Worm (Caenorhabditis elegans) whole organism, L4 larva: ENCODE measurements around the gene Y54E2A.4.

Source experiments
- F10B5.3 ChIP-seq: sonication (generic microtip); optimal IDR thresholded peaks from 2 replicates; lab custom pipeline; 2016; ENCODE audit warnings: mild to moderate bottlenecking, missing genetic modification characterization, missing compliant biosample characterization
- F37D6.2 ChIP-seq: sonication (generic microtip); optimal IDR thresholded peaks from 2 replicates; lab custom pipeline; 2016; ENCODE audit warnings: mild to moderate bottlenecking, missing genetic modification characterization, missing compliant biosample characterization
- R02D3.7 ChIP-seq: fragments of 150-350 bp; sonication (generic microtip); optimal IDR thresholded peaks from 3 replicates; lab custom pipeline; 2014; ENCODE audit warnings: missing biosample characterization, missing genetic modification characterization
- aha-1 ChIP-seq: fragments of 150-350 bp; peaks from one replicate; lab custom pipeline; 2014; ENCODE audit warnings: missing biosample characterization, missing genetic modification characterization
- arid-1 ChIP-seq: fragments of 200-800 bp; sonication (Bioruptor generic); conservative IDR thresholded peaks from 2 replicates; pipeline ENCODE4 v1.3.6; 2022; ENCODE audit warnings: missing genetic modification reagents, missing genetic modification characterization, missing compliant biosample characterization
- ceh-44 ChIP-seq: fragments of 200-800 bp; sonication (Bioruptor generic); IDR thresholded peaks from 2 replicates; pipeline ENCODE4 v1.3.6; 2022; ENCODE audit warnings: missing genetic modification reagents, missing genetic modification characterization, missing compliant biosample characterization
- ceh-62 ChIP-seq: sonication (generic microtip); optimal IDR thresholded peaks from 2 replicates; lab custom pipeline; 2017; ENCODE audit warnings: missing biosample characterization, missing genetic modification characterization
- ces-1 ChIP-seq: fragments of 150-350 bp; sonication (generic microtip); optimal IDR thresholded peaks from 4 replicates; lab custom pipeline; 2014; ENCODE audit warnings: missing biosample characterization, missing genetic modification reagents, missing genetic modification characterization
- cey-2 ChIP-seq: sonication (generic microtip); optimal IDR thresholded peaks from 3 replicates; lab custom pipeline; 2017; ENCODE audit warnings: missing genetic modification characterization, mild to moderate bottlenecking, missing compliant biosample characterization, antibody characterized with exemption, borderline replicate concordance; ENCODE audit not compliant: insufficient read depth
- daf-16 ChIP-seq, 3 experiments: sonication (generic microtip); optimal IDR thresholded peaks; 2 replicates each; lab custom pipeline; 2016 to 2017; ENCODE audit warnings: missing genetic modification characterization in 3 of 3, missing genetic modification reagents in 3 of 3, mild to moderate bottlenecking in 2 of 3, missing compliant biosample characterization in 2 of 3, missing biosample characterization in 1 of 3, moderate library complexity in 1 of 3
- daf-19 ChIP-seq: fragments of 200-800 bp; sonication (Bioruptor generic); conservative IDR thresholded peaks from 2 replicates; pipeline ENCODE4 v1.3.6; 2022; ENCODE audit warnings: missing genetic modification characterization, missing compliant biosample characterization
- dmd-6 ChIP-seq: fragments of 200-800 bp; sonication (Bioruptor generic); IDR thresholded peaks from 2 replicates; pipeline ENCODE4 v1.3.6; 2022; ENCODE audit warnings: missing genetic modification reagents, missing genetic modification characterization, missing compliant biosample characterization
- dpl-1 ChIP-seq: fragments of 150-350 bp; optimal IDR thresholded peaks from 2 replicates; lab custom pipeline; 2014; ENCODE audit warnings: missing biosample characterization, missing genetic modification reagents, missing genetic modification characterization
- dve-1 ChIP-seq: sonication (generic microtip); optimal IDR thresholded peaks from 2 replicates; lab custom pipeline; 2017; ENCODE audit warnings: antibody characterized with exemption, mild to moderate bottlenecking, missing genetic modification characterization, missing compliant biosample characterization; ENCODE audit not compliant: insufficient read depth
- egl-27 ChIP-seq: sonication (generic microtip); optimal IDR thresholded peaks from 3 replicates; lab custom pipeline; 2017; ENCODE audit warnings: missing biosample characterization, missing genetic modification reagents, missing genetic modification characterization
- egl-43 ChIP-seq: fragments of 200-800 bp; sonication (Bioruptor generic); IDR thresholded peaks from 2 replicates; pipeline ENCODE4 v1.3.6; 2022; ENCODE audit warnings: missing genetic modification reagents, missing genetic modification characterization, missing compliant biosample characterization
- fkh-10 ChIP-seq: fragments of 150-350 bp; optimal IDR thresholded peaks from 2 replicates; lab custom pipeline; 2014; ENCODE audit warnings: missing biosample characterization, missing genetic modification reagents, missing genetic modification characterization
- hif-1 ChIP-seq, 2 experiments: sonication (generic microtip); optimal IDR thresholded peaks; 2 replicates each; lab custom pipeline; 2016 to 2017; ENCODE audit warnings: missing compliant biosample characterization in 2 of 2, missing genetic modification characterization in 2 of 2, missing genetic modification reagents in 2 of 2, missing genotype in 2 of 2, mild to moderate bottlenecking in 1 of 2
- hlh-30 ChIP-seq: sonication (generic microtip); optimal IDR thresholded peaks from 2 replicates; lab custom pipeline; 2017; ENCODE audit warnings: antibody characterized with exemption, mild to moderate bottlenecking, missing genetic modification characterization, missing compliant biosample characterization; ENCODE audit not compliant: insufficient read depth
- hmg-1.1 ChIP-seq: fragments of 200-800 bp; sonication (Bioruptor generic); IDR thresholded peaks from 2 replicates; pipeline ENCODE4 v1.3.6; 2022; ENCODE audit warnings: missing genetic modification reagents, missing genetic modification characterization, missing compliant biosample characterization
- lin-1 ChIP-seq: fragments of 200-800 bp; sonication (Bioruptor generic); IDR thresholded peaks from 2 replicates; pipeline ENCODE4 v1.3.6; 2022; ENCODE audit warnings: missing genetic modification reagents, missing genetic modification characterization, missing compliant biosample characterization
- lir-3 ChIP-seq: sonication (generic microtip); optimal IDR thresholded peaks from 2 replicates; lab custom pipeline; 2016; ENCODE audit warnings: mild to moderate bottlenecking, missing genetic modification characterization, missing compliant biosample characterization
- lsy-2 ChIP-seq, 2 experiments: fragments of 150-350 bp in 1 of 2; sonication (generic microtip) in 1 of 2; optimal IDR thresholded peaks; 2 replicates each; lab custom pipeline; 2014 to 2017; ENCODE audit warnings: missing biosample characterization in 2 of 2, missing genetic modification characterization in 2 of 2
- madf-5 ChIP-seq, 2 experiments: fragments of 200-800 bp; sonication (Bioruptor generic); IDR thresholded peaks; 2 replicates each; pipeline ENCODE4 v1.3.6; 2022; ENCODE audit warnings: missing compliant biosample characterization in 2 of 2, missing genetic modification characterization in 2 of 2
- madf-9 ChIP-seq: fragments of 200-800 bp; sonication (Bioruptor generic); conservative IDR thresholded peaks from 2 replicates; pipeline ENCODE4 v1.3.6; 2022; ENCODE audit warnings: missing genetic modification reagents, missing genetic modification characterization, missing compliant biosample characterization
- mep-1 ChIP-seq: fragments of 150-350 bp; sonication (generic microtip); optimal IDR thresholded peaks from 3 replicates; lab custom pipeline; 2014; ENCODE audit warnings: missing biosample characterization, missing genetic modification characterization
- mxl-2 ChIP-seq: fragments of 200-800 bp; sonication (Bioruptor generic); conservative IDR thresholded peaks from 2 replicates; pipeline ENCODE4 v1.3.6; 2022; ENCODE audit warnings: missing genetic modification reagents, missing genetic modification characterization, missing compliant biosample characterization
- nhr-10 ChIP-seq: fragments of 150-350 bp; optimal IDR thresholded peaks from 2 replicates; lab custom pipeline; 2014; ENCODE audit warnings: missing biosample characterization, missing genetic modification characterization
- nhr-11 ChIP-seq: fragments of 150-350 bp; optimal IDR thresholded peaks from 2 replicates; lab custom pipeline; 2014; ENCODE audit warnings: missing biosample characterization, missing genetic modification characterization
- nhr-237 ChIP-seq: sonication (generic microtip); optimal IDR thresholded peaks from 2 replicates; lab custom pipeline; 2017; ENCODE audit warnings: missing biosample characterization, missing genetic modification characterization
- nhr-28 ChIP-seq: fragments of 150-350 bp; optimal IDR thresholded peaks from 2 replicates; lab custom pipeline; 2014; ENCODE audit warnings: missing biosample characterization, missing genetic modification characterization
- nhr-48 ChIP-seq: sonication (generic microtip); optimal IDR thresholded peaks from 2 replicates; lab custom pipeline; 2016; ENCODE audit warnings: mild to moderate bottlenecking, missing genetic modification characterization, missing compliant biosample characterization
- nhr-6 ChIP-seq: fragments of 150-350 bp; optimal IDR thresholded peaks from 2 replicates; lab custom pipeline; 2014; ENCODE audit warnings: missing biosample characterization, missing genetic modification characterization
- nhr-76 ChIP-seq: fragments of 150-350 bp; optimal IDR thresholded peaks from 2 replicates; lab custom pipeline; 2014; ENCODE audit warnings: missing biosample characterization, missing genetic modification characterization
- nhr-77 ChIP-seq: fragments of 150-350 bp; optimal IDR thresholded peaks from 2 replicates; lab custom pipeline; 2014; ENCODE audit warnings: missing biosample characterization, missing genetic modification characterization
- pha-4 ChIP-seq, 2 experiments: fragments of 150-350 bp in 1 of 2; fragments of 200-800 bp in 1 of 2; sonication (Bioruptor generic) in 1 of 2; IDR thresholded peaks in 1 of 2; optimal IDR thresholded peaks in 1 of 2; 2 replicates each; pipeline versions ENCODE4 v1.3.6 to Lab custom; 2014 to 2022; ENCODE audit warnings: missing genetic modification characterization in 2 of 2, missing genetic modification reagents in 2 of 2, missing biosample characterization in 1 of 2, missing compliant biosample characterization in 1 of 2
- pqm-1 ChIP-seq: sonication (generic microtip); optimal IDR thresholded peaks from 2 replicates; lab custom pipeline; 2017; ENCODE audit warnings: missing biosample characterization, missing genetic modification characterization
- saeg-2 ChIP-seq: fragments of 200-800 bp; sonication (Bioruptor generic); IDR thresholded peaks from 2 replicates; pipeline ENCODE4 v1.3.6; 2022; ENCODE audit warnings: missing genetic modification reagents, missing genetic modification characterization, missing compliant biosample characterization
- sdz-12 ChIP-seq: fragments of 200-800 bp; sonication (Bioruptor generic); optimal IDR thresholded peaks from 2 replicates; lab custom pipeline; 2018; ENCODE audit warnings: mild to moderate bottlenecking, missing genetic modification characterization, missing compliant biosample characterization
- skn-1 ChIP-seq: fragments of 150-350 bp; optimal IDR thresholded peaks from 2 replicates; lab custom pipeline; 2014; ENCODE audit warnings: missing biosample characterization, missing genetic modification characterization
- snpc-1.2 ChIP-seq: fragments of 200-800 bp; sonication (Bioruptor generic); IDR thresholded peaks from 2 replicates; pipeline ENCODE4 v1.3.6; 2022; ENCODE audit warnings: missing genetic modification reagents, missing genetic modification characterization, missing compliant biosample characterization
- spr-1 ChIP-seq: sonication (generic microtip); optimal IDR thresholded peaks from 2 replicates; lab custom pipeline; 2016; ENCODE audit warnings: mild to moderate bottlenecking, missing genetic modification characterization, missing compliant biosample characterization
- tra-1 ChIP-seq: fragments of 200-800 bp; sonication (Bioruptor generic); IDR thresholded peaks from 2 replicates; pipeline ENCODE4 v1.3.6; 2022; ENCODE audit warnings: missing genetic modification reagents, missing genetic modification characterization, missing compliant biosample characterization
- unc-130 ChIP-seq: sonication (generic microtip); optimal IDR thresholded peaks from 2 replicates; lab custom pipeline; 2016; ENCODE audit warnings: missing genetic modification reagents, missing genetic modification characterization, missing compliant biosample characterization
- unc-62 ChIP-seq, 3 experiments: fragments of 150-350 bp in 1 of 3; sonication (generic microtip); optimal IDR thresholded peaks in 2 of 3; peaks in 1 of 3; 1 replicate in 1 of 3; 2 replicates in 2 of 3; lab custom pipeline; 2014 to 2017; ENCODE audit warnings: missing biosample characterization in 3 of 3, missing genetic modification characterization in 3 of 3, missing genetic modification reagents in 3 of 3, missing genotype in 1 of 3
- vab-7 ChIP-seq: fragments of 200-800 bp; sonication (Bioruptor generic); IDR thresholded peaks from 2 replicates; pipeline ENCODE4 v1.3.6; 2022; ENCODE audit warnings: missing genetic modification reagents, missing genetic modification characterization, missing compliant biosample characterization
- zag-1 ChIP-seq: fragments of 150-350 bp; optimal IDR thresholded peaks from 2 replicates; lab custom pipeline; 2014; ENCODE audit warnings: missing biosample characterization, missing genetic modification characterization
- zip-11 ChIP-seq: fragments of 200-800 bp; sonication (Bioruptor generic); IDR thresholded peaks from 2 replicates; pipeline ENCODE4 v1.3.6; 2022; ENCODE audit warnings: missing genetic modification characterization, missing compliant biosample characterization
- ztf-11 ChIP-seq: fragments of 150-350 bp; optimal IDR thresholded peaks from 2 replicates; lab custom pipeline; 2014; ENCODE audit warnings: missing biosample characterization, missing genetic modification characterization

The Y54E2A.4 gene

DNA sequence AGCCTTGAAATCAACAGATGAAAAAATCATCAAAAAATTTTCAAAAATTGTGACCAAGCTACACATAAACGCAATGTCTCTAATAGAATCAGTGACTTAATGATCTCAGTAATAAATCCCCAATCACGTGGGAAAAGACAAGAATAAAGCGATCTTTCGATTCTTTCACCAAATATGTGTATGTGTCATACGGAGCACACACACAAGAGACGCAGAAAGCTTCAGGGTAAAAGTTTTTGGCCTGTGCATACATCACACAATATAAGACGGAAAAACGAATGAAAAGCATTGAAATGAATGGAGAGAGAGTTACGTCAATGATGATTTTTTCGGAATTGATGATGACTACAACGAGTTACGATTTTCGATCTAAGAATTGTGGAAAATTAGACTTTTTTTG lies 66.0 kb downstream of the Y54E2A.4 start:
- TF ChIP-seq nhr-237: no peak
- TF ChIP-seq madf-9 (GFP tag; lab: Robert Waterston, UW): no peak
- TF ChIP-seq nhr-11 (tag; lab: Kevin White, UChicago): no peak
- no peak for TF ChIP-seq madf-5 (GFP tag; IDR thresholded peaks at IDR 0.05; lab: Robert Waterston, UW)
- no peak for TF ChIP-seq skn-1
- TF ChIP-seq aha-1 (tag; lab: Kevin White, UChicago): peak; percentile 63
- no peak for TF ChIP-seq dpl-1 (GFP tag; lab: Kevin White, UChicago)
- TF ChIP-seq ces-1 (GFP tag; lab: Kevin White, UChicago): no peak
- peak; percentile 1 for TF ChIP-seq hlh-30 (tag; lab: Kevin White, UChicago)
- TF ChIP-seq hif-1 (tag; optimal IDR thresholded peaks at IDR 0.05; lab: Kevin White, UChicago): no peak
- no peak for TF ChIP-seq ceh-62 (tag; lab: Kevin White, UChicago)
- peak; percentile 28 for TF ChIP-seq nhr-28 (tag; lab: Kevin White, UChicago)
- no peak for TF ChIP-seq nhr-6 (tag; lab: Kevin White, UChicago)
- no peak for TF ChIP-seq egl-43 (GFP tag; lab: Robert Waterston, UW)
- TF ChIP-seq unc-130 (GFP tag; lab: Kevin White, UChicago): no peak
- peak; percentile 40; the same call in 1 of the 2 replicates for TF ChIP-seq dmd-6
- TF ChIP-seq lsy-2 (tag; optimal IDR thresholded peaks at IDR 0.05; lab: Kevin White, UChicago): no peak
- TF ChIP-seq snpc-1.2 (GFP tag; lab: Robert Waterston, UW): no peak
- TF ChIP-seq vab-7 (GFP tag; lab: Robert Waterston, UW): no peak
- no peak for TF ChIP-seq lir-3 (tag; lab: Kevin White, UChicago)
- TF ChIP-seq dve-1: peak; percentile 8
- no peak for TF ChIP-seq saeg-2 (GFP tag; lab: Robert Waterston, UW)
- no peak for TF ChIP-seq egl-27 (tag; lab: Kevin White, UChicago)
- TF ChIP-seq zag-1 (tag; lab: Kevin White, UChicago): no peak
- no peak for TF ChIP-seq spr-1 (tag; lab: Kevin White, UChicago)
- no peak for TF ChIP-seq fkh-10 (GFP tag; lab: Kevin White, UChicago)
- TF ChIP-seq pqm-1: no peak
- TF ChIP-seq lin-1: no peak
- TF ChIP-seq sdz-12 (GFP tag; lab: Kevin White, UChicago): no peak
- peak; percentile 24 for TF ChIP-seq nhr-77 (tag; lab: Kevin White, UChicago)
- no peak for TF ChIP-seq pha-4 (GFP tag; IDR thresholded peaks at IDR 0.05; lab: Robert Waterston, UW)
- TF ChIP-seq pha-4 (tag; optimal IDR thresholded peaks at IDR 0.05; lab: Kevin White, UChicago): peak; percentile 60
- TF ChIP-seq hmg-1.1 (GFP tag; lab: Robert Waterston, UW): no peak
- no peak for TF ChIP-seq ztf-11

DNA sequence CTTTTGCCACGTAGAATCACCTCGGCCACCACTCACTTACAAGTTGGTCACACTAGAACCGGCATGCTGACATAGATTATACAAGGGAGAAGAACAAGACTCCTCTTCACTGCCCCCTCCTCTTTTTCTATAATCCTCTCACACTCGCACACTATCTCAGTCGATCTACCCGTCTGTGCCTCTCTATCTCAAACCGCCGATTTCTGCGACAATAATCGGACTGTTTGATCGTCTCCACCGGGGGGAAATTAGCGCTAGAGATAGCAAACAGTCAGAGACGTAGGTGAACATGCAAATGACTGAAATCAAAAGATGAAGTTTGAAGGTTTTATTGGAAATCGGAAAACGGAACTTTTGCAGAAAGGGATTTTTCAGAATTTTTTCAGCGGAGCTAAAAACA lies 68.0 kb downstream of the Y54E2A.4 start:
- no peak for TF ChIP-seq arid-1 (GFP tag; lab: Robert Waterston, UW)
- no peak for TF ChIP-seq pha-4 (GFP tag; IDR thresholded peaks at IDR 0.05; lab: Robert Waterston, UW)
- no peak for TF ChIP-seq pha-4 (tag; optimal IDR thresholded peaks at IDR 0.05; lab: Kevin White, UChicago)
- peak; percentile 64 for TF ChIP-seq nhr-48 (tag; lab: Kevin White, UChicago)
- no peak for TF ChIP-seq nhr-237
- peak in 1 of 2 experiments; percentile 59 for TF ChIP-seq lsy-2 (tag; optimal IDR thresholded peaks at IDR 0.05; lab: Kevin White, UChicago)
- TF ChIP-seq snpc-1.2 (GFP tag; lab: Robert Waterston, UW): no peak
- TF ChIP-seq ceh-44: no peak
- no peak for TF ChIP-seq ces-1 (GFP tag; lab: Kevin White, UChicago)
- no peak for TF ChIP-seq unc-62 (GFP tag; optimal IDR thresholded peaks at IDR 0.05 in 1 of 2; lab: Kevin White, UChicago)
- TF ChIP-seq unc-62 (tag; optimal IDR thresholded peaks at IDR 0.05; lab: Kevin White, UChicago): no peak
- no peak for TF ChIP-seq daf-19 (GFP tag; lab: Robert Waterston, UW)
- TF ChIP-seq nhr-11 (tag; lab: Kevin White, UChicago): no peak
- no peak for TF ChIP-seq nhr-76
- no peak for TF ChIP-seq cey-2 (tag; lab: Kevin White, UChicago)
- no peak for TF ChIP-seq tra-1 (GFP tag; lab: Robert Waterston, UW)
- TF ChIP-seq R02D3.7 (tag; lab: Kevin White, UChicago): no peak
- peak; percentile 54 for TF ChIP-seq nhr-10 (tag; lab: Kevin White, UChicago)
- TF ChIP-seq zip-11 (GFP tag; lab: Robert Waterston, UW): no peak
- no peak for TF ChIP-seq daf-16 (GFP tag; optimal IDR thresholded peaks at IDR 0.05; lab: Kevin White, UChicago)
- TF ChIP-seq daf-16 (tag; optimal IDR thresholded peaks at IDR 0.05; lab: Kevin White, UChicago): peak; percentile 69
- peak; percentile 80 for TF ChIP-seq mep-1 (tag; lab: Kevin White, UChicago)
- no peak for TF ChIP-seq mxl-2
- no peak for TF ChIP-seq ceh-62 (tag; lab: Kevin White, UChicago)
- no peak for TF ChIP-seq F10B5.3 (tag; lab: Kevin White, UChicago)
- no peak for TF ChIP-seq F37D6.2 (tag; lab: Kevin White, UChicago)
- no peak for TF ChIP-seq madf-9 (GFP tag; lab: Robert Waterston, UW)
